Fruit fly (Drosophila melanogaster) whole organism, embryonic: ENCODE results near the gene CG43255.

Experiments
- ATbp ChIP-seq: fragments of 200-800 bp; sonication (Bioruptor generic); optimal IDR thresholded peaks from 2 replicates; lab custom pipeline; 2017; ENCODE audit warnings: missing biosample characterization, mild to moderate bottlenecking, missing genetic modification characterization, missing genetic modification reagents
- CG10321 ChIP-seq: fragments of 200-800 bp; sonication (Bioruptor generic); IDR thresholded peaks from 2 replicates; pipeline ENCODE4 v1.3.6; 2022; ENCODE audit warnings: missing biosample characterization, missing genetic modification characterization
- CG10462 ChIP-seq: fragments of 200-800 bp; sonication (Bioruptor generic); optimal IDR thresholded peaks from 2 replicates; lab custom pipeline; 2016; ENCODE audit warnings: missing biosample characterization, missing genetic modification characterization
- CG11247 ChIP-seq: fragments of 200-800 bp; sonication (Bioruptor generic); IDR thresholded peaks from 2 replicates; pipeline ENCODE4 v1.3.6; 2022; ENCODE audit warnings: missing biosample characterization, missing genetic modification characterization
- CG11504 ChIP-seq: fragments of 200-800 bp; sonication (Bioruptor generic); optimal IDR thresholded peaks from 3 replicates; lab custom pipeline; 2019; ENCODE audit warnings: missing biosample characterization, mild to moderate bottlenecking, missing genetic modification characterization, moderate library complexity
- CG15269 ChIP-seq: fragments of 200-800 bp; sonication (Bioruptor generic); optimal IDR thresholded peaks from 2 replicates; lab custom pipeline; 2018; ENCODE audit warnings: missing biosample characterization, mild to moderate bottlenecking, missing genetic modification characterization, moderate library complexity
- CG1647 ChIP-seq: fragments of 200-800 bp; sonication (Bioruptor generic); optimal IDR thresholded peaks from 3 replicates; lab custom pipeline; 2016; ENCODE audit warnings: missing biosample characterization, missing genetic modification characterization
- CG17359 ChIP-seq: fragments of 200-800 bp; sonication (Bioruptor generic); optimal IDR thresholded peaks from 3 replicates; lab custom pipeline; 2018; ENCODE audit warnings: missing biosample characterization, mild to moderate bottlenecking, missing genetic modification characterization, moderate library complexity
- CG2678 ChIP-seq: fragments of 200-800 bp; sonication (Bioruptor generic); optimal IDR thresholded peaks from 3 replicates; lab custom pipeline; 2019; ENCODE audit warnings: missing biosample characterization, mild to moderate bottlenecking, missing genetic modification characterization, moderate library complexity
- CG30403 ChIP-seq: fragments of 200-800 bp; sonication (Bioruptor generic); optimal IDR thresholded peaks from 3 replicates; lab custom pipeline; 2016; ENCODE audit warnings: missing biosample characterization, missing genetic modification characterization
- CG31365 ChIP-seq: fragments of 200-800 bp; sonication (Bioruptor generic); optimal IDR thresholded peaks from 2 replicates; lab custom pipeline; 2018; ENCODE audit warnings: missing biosample characterization, mild to moderate bottlenecking, missing genetic modification characterization
- CG31441 ChIP-seq: fragments of 200-800 bp; sonication (Bioruptor generic); IDR thresholded peaks from 2 replicates; pipeline ENCODE4 v1.3.6; 2022; ENCODE audit warnings: missing biosample characterization, missing genetic modification characterization
- CG34376 ChIP-seq: fragments of 200-800 bp; sonication (Bioruptor generic); optimal IDR thresholded peaks from 2 replicates; lab custom pipeline; 2018; ENCODE audit warnings: missing biosample characterization, mild to moderate bottlenecking, missing genetic modification characterization
- CG34422 ChIP-seq: fragments of 200-800 bp; sonication (Bioruptor generic); IDR thresholded peaks from 3 replicates; pipeline ENCODE4 v1.3.6; 2022; ENCODE audit warnings: missing biosample characterization, missing genetic modification characterization
- CG3847 ChIP-seq: fragments of 200-800 bp; sonication (Bioruptor generic); IDR thresholded peaks from 2 replicates; pipeline ENCODE4 v1.3.6; 2022; ENCODE audit warnings: missing biosample characterization, missing genetic modification characterization
- CG7372 ChIP-seq: fragments of 200-800 bp; sonication (Bioruptor generic); IDR thresholded peaks from 2 replicates; pipeline ENCODE4 v1.3.6; 2022; ENCODE audit warnings: missing biosample characterization, missing genetic modification characterization
- CG7928 ChIP-seq: fragments of 200-800 bp; sonication (Bioruptor generic); optimal IDR thresholded peaks from 2 replicates; lab custom pipeline; 2017; ENCODE audit warnings: missing biosample characterization, mild to moderate bottlenecking, missing genetic modification characterization
- CoRest ChIP-seq: fragments of 200-800 bp; sonication (Bioruptor generic); optimal IDR thresholded peaks from 3 replicates; lab custom pipeline; 2018; ENCODE audit warnings: missing biosample characterization, mild to moderate bottlenecking, missing genetic modification characterization, moderate library complexity
- Drgx ChIP-seq: fragments of 200-800 bp; sonication (Bioruptor generic); IDR thresholded peaks from 2 replicates; pipeline ENCODE4 v1.3.6; 2022; ENCODE audit warnings: missing biosample characterization, missing genetic modification characterization
- Gug ChIP-seq: fragments of 200-800 bp; sonication (Bioruptor generic); IDR thresholded peaks from 4 replicates; pipeline ENCODE4 v1.3.6; 2022; ENCODE audit warnings: missing biosample characterization, missing genetic modification characterization
- H15 ChIP-seq: fragments of 200-800 bp; sonication (Bioruptor generic); IDR thresholded peaks from 3 replicates; pipeline ENCODE4 v1.3.6; 2022; ENCODE audit warnings: missing biosample characterization, missing genetic modification characterization
- HLH3B ChIP-seq: fragments of 200-800 bp; sonication (Bioruptor generic); IDR thresholded peaks from 2 replicates; pipeline ENCODE4 v1.3.6; 2022; ENCODE audit warnings: missing biosample characterization, missing genetic modification characterization
- MBD-R2 ChIP-seq: fragments of 200-800 bp; sonication (Bioruptor generic); IDR thresholded peaks from 2 replicates; pipeline ENCODE4 v1.3.6; 2022; ENCODE audit warnings: missing biosample characterization, missing genetic modification characterization
- Med ChIP-seq: fragments of 200-800 bp; sonication (Bioruptor generic); peaks from one replicate; lab custom pipeline; 2016; ENCODE audit warnings: missing biosample characterization, missing genetic modification characterization, mild to moderate bottlenecking, inconsistent platforms, moderate library complexity
- Nf-YB ChIP-seq: fragments of 200-800 bp; sonication (Bioruptor generic); optimal IDR thresholded peaks from 3 replicates; lab custom pipeline; 2019; ENCODE audit warnings: missing biosample characterization, mild to moderate bottlenecking, missing genetic modification characterization, moderate library complexity
- Oli ChIP-seq: fragments of 200-800 bp; sonication (Bioruptor generic); optimal IDR thresholded peaks from 2 replicates; lab custom pipeline; 2018; ENCODE audit warnings: missing biosample characterization, mild to moderate bottlenecking, missing genetic modification characterization, moderate library complexity
- Ptx1 ChIP-seq: fragments of 200-800 bp; sonication (Bioruptor generic); IDR thresholded peaks from 2 replicates; pipeline ENCODE4 v1.3.6; 2022; ENCODE audit warnings: missing biosample characterization, missing genetic modification characterization
- Six4 ChIP-seq: fragments of 200-800 bp; sonication (Bioruptor generic); optimal IDR thresholded peaks from 2 replicates; lab custom pipeline; 2016; ENCODE audit warnings: missing biosample characterization, missing genetic modification characterization
- Sox102F ChIP-seq: fragments of 200-800 bp; sonication (Bioruptor generic); optimal IDR thresholded peaks from 2 replicates; lab custom pipeline; 2018; ENCODE audit warnings: missing biosample characterization, mild to moderate bottlenecking, missing genetic modification characterization, moderate library complexity
- Xrp1 ChIP-seq: fragments of 200-800 bp; sonication (Bioruptor generic); IDR thresholded peaks from 2 replicates; pipeline ENCODE4 v1.3.6; 2022; ENCODE audit warnings: missing biosample characterization, missing genetic modification characterization
- YL-1 ChIP-seq: fragments of 200-800 bp; sonication (Bioruptor generic); optimal IDR thresholded peaks from 3 replicates; lab custom pipeline; 2017; ENCODE audit warnings: missing biosample characterization, mild to moderate bottlenecking, missing genetic modification characterization
- dysf ChIP-seq: fragments of 200-800 bp; sonication (Bioruptor generic); IDR thresholded peaks from 3 replicates; pipeline ENCODE4 v1.3.6; 2022; ENCODE audit warnings: missing biosample characterization, missing genetic modification characterization
- fu2 ChIP-seq: fragments of 200-800 bp; sonication (Bioruptor generic); optimal IDR thresholded peaks from 2 replicates; lab custom pipeline; 2016; ENCODE audit warnings: missing biosample characterization, missing genetic modification characterization
- gem ChIP-seq: fragments of 200-800 bp; sonication (Bioruptor generic); optimal IDR thresholded peaks from 2 replicates; lab custom pipeline; 2019; ENCODE audit warnings: missing biosample characterization, mild to moderate bottlenecking, missing genetic modification characterization, moderate library complexity
- hkb ChIP-seq, 2 experiments: fragments of 200-800 bp in 1 of 2; fragments of >200 bp in 1 of 2; sonication (Bioruptor generic) in 1 of 2; IDR thresholded peaks in 1 of 2; optimal IDR thresholded peaks in 1 of 2; 2 replicates each; pipeline versions ENCODE4 v1.3.6 to Lab custom; 2017 to 2022; ENCODE audit warnings: missing biosample characterization in 1 of 2, missing genetic modification characterization in 1 of 2
- ken ChIP-seq: fragments of 200-800 bp; sonication (Bioruptor generic); IDR thresholded peaks from 3 replicates; pipeline ENCODE4 v1.3.6; 2022; ENCODE audit warnings: missing biosample characterization, missing genetic modification characterization
- lmd ChIP-seq: fragments of 200-800 bp; sonication (Bioruptor generic); IDR thresholded peaks from 2 replicates; pipeline ENCODE4 v1.3.6; 2022; ENCODE audit warnings: missing biosample characterization, missing genetic modification characterization
- lov ChIP-seq, 2 experiments: fragments of 200-800 bp in 1 of 2; fragments of >200 bp in 1 of 2; sonication (Bioruptor generic) in 1 of 2; IDR thresholded peaks in 1 of 2; optimal IDR thresholded peaks in 1 of 2; 2 replicates in 1 of 2; 3 replicates in 1 of 2; pipeline versions ENCODE4 v1.3.6 to Lab custom; 2017 to 2022; ENCODE audit warnings: missing biosample characterization in 1 of 2, missing genetic modification characterization in 1 of 2
- pan ChIP-seq, 4 experiments: fragments of >200 bp in 3 of 4; fragments of 200-800 bp in 1 of 4; sonication (Bioruptor generic) in 1 of 4; optimal IDR thresholded peaks in 3 of 4; IDR thresholded peaks in 1 of 4; 2 replicates each; pipeline versions ENCODE4 v1.3.6 to Lab custom; 2017 to 2022; ENCODE audit warnings: missing biosample characterization in 2 of 4, missing genetic modification characterization in 2 of 4, mixed read lengths in 1 of 4
- phol ChIP-seq: fragments of 200-800 bp; sonication (Bioruptor generic); optimal IDR thresholded peaks from 3 replicates; lab custom pipeline; 2018; ENCODE audit warnings: missing biosample characterization, mild to moderate bottlenecking, missing genetic modification characterization, moderate library complexity
- ranshi ChIP-seq: fragments of 200-800 bp; sonication (Bioruptor generic); IDR thresholded peaks from 2 replicates; pipeline ENCODE4 v1.3.6; 2022; ENCODE audit warnings: missing biosample characterization, missing genetic modification characterization
- row ChIP-seq: fragments of 200-800 bp; sonication (Bioruptor generic); IDR thresholded peaks from 3 replicates; pipeline ENCODE4 v1.3.6; 2022; ENCODE audit warnings: missing biosample characterization, missing genetic modification characterization
- sisA ChIP-seq: fragments of 200-800 bp; sonication (Bioruptor generic); IDR thresholded peaks from 2 replicates; pipeline ENCODE4 v1.3.6; 2022; ENCODE audit warnings: missing biosample characterization, missing genetic modification characterization
- slbo ChIP-seq: fragments of 200-800 bp; sonication (Bioruptor generic); IDR thresholded peaks from 2 replicates; pipeline ENCODE4 v1.3.6; 2022; ENCODE audit warnings: missing biosample characterization, missing genetic modification characterization
- slp2 ChIP-seq: fragments of 200-800 bp; sonication (Bioruptor generic); optimal IDR thresholded peaks from 2 replicates; lab custom pipeline; 2016; ENCODE audit warnings: missing biosample characterization, missing genetic modification characterization
- sob ChIP-seq: fragments of 200-800 bp; sonication (Bioruptor generic); IDR thresholded peaks from 2 replicates; pipeline ENCODE4 v1.3.6; 2022; ENCODE audit warnings: missing biosample characterization, missing genetic modification characterization
- ssp ChIP-seq: fragments of 200-800 bp; sonication (Bioruptor generic); IDR thresholded peaks from 2 replicates; pipeline ENCODE4 v1.3.6; 2022; ENCODE audit warnings: missing biosample characterization, missing genetic modification characterization
- tap ChIP-seq: fragments of 200-800 bp; optimal IDR thresholded peaks from 3 replicates; lab custom pipeline; 2019; ENCODE audit warnings: missing biosample characterization, mild to moderate bottlenecking, missing genetic modification characterization, moderate library complexity
- tin ChIP-seq: fragments of 200-800 bp; sonication (Bioruptor generic); optimal IDR thresholded peaks from 3 replicates; lab custom pipeline; 2016; ENCODE audit warnings: missing biosample characterization, missing genetic modification characterization

Gene CG43255

dm6 chrX:8890974-8891373 lies 32.8 kb upstream of the CG43255 start (continued):
- TF ChIP-seq CG30403 (GFP tag; lab: Kevin White, UChicago) (peak; percentile 27), slbo (GFP tag; lab: Robert Waterston, UW) (peak; percentile 49), hkb (optimal IDR thresholded peaks at IDR 0.05; lab: Kevin White, UChicago) (no peak), hkb (GFP tag; IDR thresholded peaks at IDR 0.05; lab: Robert Waterston, UW) (peak; percentile 12; the same call in 1 of the 2 replicates), Xrp1 (GFP tag; lab: Robert Waterston, UW) (peak; percentile 43; the same call in 1 of the 2 replicates), ssp (GFP tag; lab: Robert Waterston, UW) (0 out of 2 replicates have a peak, but pooled peaks have one; percentile 19), tap (no peak), CG17359 (tag; lab: Kevin White, UChicago) (peak; percentile 38), ranshi (GFP tag; lab: Robert Waterston, UW) (peak; percentile 23; the same call in 1 of the 2 replicates), CG10462 (no peak), CoRest (peak; percentile 12), tin (GFP tag; lab: Kevin White, UChicago) (peak; percentile 19), dysf (GFP tag; lab: Robert Waterston, UW) (peak; percentile 61), sisA (GFP tag; lab: Robert Waterston, UW) (peak; percentile 55), CG11504 (tag; lab: Kevin White, UChicago) (peak; percentile 49), Ptx1 (GFP tag; lab: Robert Waterston, UW) (peak; percentile 35; the same call in 1 of the 2 replicates), Med (GFP tag; lab: Kevin White, UChicago) (peak; percentile 85), CG2678 (tag; lab: Kevin White, UChicago) (peak; percentile 51), CG31365 (tag; lab: Kevin White, UChicago) (no peak), gem (peak; percentile 27), HLH3B (0 out of 2 replicates have a peak, but pooled peaks have one; percentile 14), YL-1 (GFP tag; lab: Kevin White, UChicago) (no peak), MBD-R2 (peak; percentile 14; the same call in 1 of the 2 replicates), CG10321 (no peak), Drgx (GFP tag; lab: Robert Waterston, UW) (peak; percentile 75), Oli (tag; lab: Kevin White, UChicago) (peak; percentile 43), row (GFP tag; lab: Robert Waterston, UW) (peak; percentile 65), sob (GFP tag; lab: Robert Waterston, UW) (peak; percentile 50), ATbp (GFP tag; lab: Kevin White, UChicago) (peak; percentile 9), lmd (peak; percentile 23; the same call in 1 of the 2 replicates), CG34422 (GFP tag; lab: Robert Waterston, UW) (no peak), slp2 (GFP tag; lab: Kevin White, UChicago) (no peak), CG11247 (GFP tag; lab: Robert Waterston, UW) (0 out of 2 replicates have a peak, but pooled peaks have one; percentile 15), Nf-YB (GFP tag; lab: Kevin White, UChicago) (no peak), Gug (GFP tag; lab: Robert Waterston, UW) (peak; percentile 5; the same call in 1 of the 4 replicates), CG7928 (GFP tag; lab: Kevin White, UChicago) (no peak), Six4 (GFP tag; lab: Kevin White, UChicago) (no peak), fu2 (GFP tag; lab: Kevin White, UChicago) (no peak), H15 (0 out of 3 replicates have a peak, but pooled peaks have one; percentile 6), lov (optimal IDR thresholded peaks at IDR 0.05; lab: Kevin White, UChicago) (no peak), lov (GFP tag; IDR thresholded peaks at IDR 0.05; lab: Robert Waterston, UW) (no peak), CG1647 (GFP tag; lab: Kevin White, UChicago) (no peak), Sox102F (GFP tag; lab: Kevin White, UChicago) (peak; percentile 37), ken (peak; percentile 35; the same call in 1 of the 3 replicates), pan (optimal IDR thresholded peaks at IDR 0.05; lab: Kevin White, UChicago) (no peak), pan (GFP tag; optimal IDR thresholded peaks at IDR 0.05 in 1 of 2, IDR thresholded peaks at IDR 0.05 in 1 of 2) (peak in 1 of 2 experiments; percentile 20), CG7372 (GFP tag; lab: Robert Waterston, UW) (0 out of 2 replicates have a peak, but pooled peaks have one; percentile 14), CG3847 (GFP tag; lab: Robert Waterston, UW) (peak; percentile 31; the same call in 1 of the 2 replicates), CG34376 (GFP tag; lab: Kevin White, UChicago) (no peak), phol (no peak), CG31441 (GFP tag; lab: Robert Waterston, UW) (no peak), CG15269 (peak; percentile 29)
